Fruit fly (Drosophila melanogaster) whole organism, embryonic: ENCODE data around the gene tbrd-1.

Experiments
- B-H1 ChIP-seq: fragments of 200-800 bp; sonication (Bioruptor generic); IDR thresholded peaks from 3 replicates; pipeline ENCODE4 v1.3.6; 2022; ENCODE audit warnings: missing biosample characterization, missing genetic modification characterization
- Blimp-1 ChIP-seq: fragments of 200-800 bp; sonication (Bioruptor generic); optimal IDR thresholded peaks from 3 replicates; lab custom pipeline; 2018; ENCODE audit warnings: missing biosample characterization, missing genetic modification characterization, mild to moderate bottlenecking, moderate library complexity, missing genetic modification reagents
- Bteb2 ChIP-seq: fragments of 200-800 bp; sonication (Bioruptor generic); optimal IDR thresholded peaks from 2 replicates; lab custom pipeline; 2016; ENCODE audit warnings: missing biosample characterization, missing genetic modification characterization
- CG10366 ChIP-seq: fragments of 200-800 bp; sonication (Bioruptor generic); IDR thresholded peaks from 2 replicates; pipeline ENCODE4 v1.3.6; 2022; ENCODE audit warnings: missing biosample characterization, missing genetic modification characterization
- CG12104 ChIP-seq: fragments of 200-800 bp; sonication (Bioruptor generic); optimal IDR thresholded peaks from 3 replicates; lab custom pipeline; 2016; ENCODE audit warnings: missing biosample characterization, missing genetic modification characterization
- CG12236 ChIP-seq: fragments of 200-800 bp; sonication (Bioruptor generic); optimal IDR thresholded peaks from 2 replicates; lab custom pipeline; 2016; ENCODE audit warnings: missing biosample characterization, missing genetic modification characterization
- CG12659 ChIP-seq: fragments of 200-800 bp; sonication (Bioruptor generic); optimal IDR thresholded peaks from 3 replicates; lab custom pipeline; 2017; ENCODE audit warnings: mild to moderate bottlenecking, missing biosample characterization, missing genetic modification reagents, missing genetic modification characterization
- CG12744 ChIP-seq: fragments of 200-800 bp; sonication (Bioruptor generic); optimal IDR thresholded peaks from 2 replicates; lab custom pipeline; 2016; ENCODE audit warnings: missing biosample characterization, missing genetic modification characterization
- CG12942 ChIP-seq: fragments of 200-800 bp; sonication (Bioruptor generic); optimal IDR thresholded peaks from 3 replicates; lab custom pipeline; 2016; ENCODE audit warnings: missing biosample characterization, missing genetic modification characterization
- CG13296 ChIP-seq: fragments of 200-800 bp; sonication (Bioruptor generic); optimal IDR thresholded peaks from 3 replicates; lab custom pipeline; 2018; ENCODE audit warnings: missing biosample characterization, mild to moderate bottlenecking, missing genetic modification characterization
- CG13775 ChIP-seq: fragments of 200-800 bp; sonication (Bioruptor generic); optimal IDR thresholded peaks from 3 replicates; lab custom pipeline; 2017; ENCODE audit warnings: missing biosample characterization, mild to moderate bottlenecking, missing genetic modification characterization
- CG14667 ChIP-seq: fragments of 200-800 bp; sonication (Bioruptor generic); IDR thresholded peaks from 2 replicates; pipeline ENCODE4 v1.3.6; 2022; ENCODE audit warnings: missing biosample characterization, missing genetic modification characterization
- CG15269 ChIP-seq: fragments of 200-800 bp; sonication (Bioruptor generic); optimal IDR thresholded peaks from 2 replicates; lab custom pipeline; 2018; ENCODE audit warnings: missing biosample characterization, mild to moderate bottlenecking, missing genetic modification characterization, moderate library complexity
- CG16815 ChIP-seq: fragments of 200-800 bp; sonication (Bioruptor generic); optimal IDR thresholded peaks from 3 replicates; lab custom pipeline; 2017; ENCODE audit warnings: missing biosample characterization, mild to moderate bottlenecking, missing genetic modification characterization
- CG30431 ChIP-seq: fragments of 200-800 bp; sonication (Bioruptor generic); optimal IDR thresholded peaks from 2 replicates; lab custom pipeline; 2017; ENCODE audit warnings: missing biosample characterization, missing genetic modification characterization
- CG5953 ChIP-seq: fragments of 200-800 bp; sonication (Bioruptor generic); IDR thresholded peaks from 2 replicates; pipeline ENCODE4 v1.3.6; 2022; ENCODE audit warnings: missing biosample characterization, missing genetic modification characterization
- CG6813 ChIP-seq: fragments of 200-800 bp; sonication (Bioruptor generic); optimal IDR thresholded peaks from 2 replicates; lab custom pipeline; 2017; ENCODE audit warnings: missing biosample characterization, missing genetic modification characterization, mild to moderate bottlenecking, moderate library complexity, missing genetic modification reagents
- CG7839 ChIP-seq: fragments of 200-800 bp; sonication (Bioruptor generic); optimal IDR thresholded peaks from 3 replicates; lab custom pipeline; 2018; ENCODE audit warnings: missing biosample characterization, mild to moderate bottlenecking, missing genetic modification characterization, moderate library complexity
- CG7987 ChIP-seq: fragments of 200-800 bp; sonication (Bioruptor generic); optimal IDR thresholded peaks from 2 replicates; lab custom pipeline; 2018; ENCODE audit warnings: missing biosample characterization, mild to moderate bottlenecking, missing genetic modification characterization, moderate library complexity
- CG9609 ChIP-seq: fragments of 200-800 bp; sonication (Bioruptor generic); optimal IDR thresholded peaks from 3 replicates; lab custom pipeline; 2016; ENCODE audit warnings: missing biosample characterization, missing genetic modification characterization
- CHES-1-like ChIP-seq: fragments of 200-800 bp; sonication (Bioruptor generic); optimal IDR thresholded peaks from 2 replicates; lab custom pipeline; 2016; ENCODE audit warnings: missing biosample characterization, missing genetic modification characterization
- CTCF ChIP-seq: fragments of 200-800 bp; sonication (Bioruptor generic); optimal IDR thresholded peaks from 2 replicates; lab custom pipeline; 2017; ENCODE audit warnings: missing biosample characterization, mild to moderate bottlenecking, missing genetic modification characterization, moderate library complexity
- Chrac-16 ChIP-seq: fragments of 200-800 bp; sonication (Bioruptor generic); optimal IDR thresholded peaks from 3 replicates; lab custom pipeline; 2016; ENCODE audit warnings: missing biosample characterization, missing genetic modification characterization
- CrebB ChIP-seq: fragments of 200-800 bp; sonication (Bioruptor generic); optimal IDR thresholded peaks from 3 replicates; lab custom pipeline; 2018; ENCODE audit warnings: missing biosample characterization, mild to moderate bottlenecking, missing genetic modification characterization
- D19A ChIP-seq: fragments of 200-800 bp; optimal IDR thresholded peaks from 3 replicates; lab custom pipeline; 2019; ENCODE audit warnings: missing biosample characterization, mild to moderate bottlenecking, missing genetic modification characterization, moderate library complexity
- E2f2 ChIP-seq: fragments of 200-800 bp; sonication (Bioruptor generic); IDR thresholded peaks from 2 replicates; pipeline ENCODE4 v1.3.6; 2022; ENCODE audit warnings: missing biosample characterization, missing genetic modification characterization
- HmgZ ChIP-seq: fragments of 200-800 bp; sonication (Bioruptor generic); optimal IDR thresholded peaks from 2 replicates; lab custom pipeline; 2018; ENCODE audit warnings: missing biosample characterization, mild to moderate bottlenecking, missing genetic modification characterization
- MBD-R2 ChIP-seq: fragments of 200-800 bp; sonication (Bioruptor generic); IDR thresholded peaks from 2 replicates; pipeline ENCODE4 v1.3.6; 2022; ENCODE audit warnings: missing biosample characterization, missing genetic modification characterization
- Mrtf ChIP-seq: fragments of 200-800 bp; sonication (Bioruptor generic); IDR thresholded peaks from 3 replicates; pipeline ENCODE4 v1.3.6; 2022; ENCODE audit warnings: missing biosample characterization, missing genetic modification characterization
- Myb ChIP-seq: fragments of 200-800 bp; sonication (Bioruptor generic); optimal IDR thresholded peaks from 2 replicates; lab custom pipeline; 2016; ENCODE audit warnings: missing biosample characterization, missing genetic modification characterization
- NC2β ChIP-seq: fragments of 200-800 bp; sonication (Bioruptor generic); optimal IDR thresholded peaks from 2 replicates; lab custom pipeline; 2016; ENCODE audit warnings: missing biosample characterization, missing genetic modification characterization
- Scr ChIP-seq: fragments of 200-800 bp; sonication (Bioruptor generic); IDR thresholded peaks from 2 replicates; pipeline ENCODE4 v1.3.6; 2022; ENCODE audit warnings: missing biosample characterization, missing genetic modification characterization; ENCODE audit not compliant: partially characterized antibody
- Six4 ChIP-seq: fragments of 200-800 bp; sonication (Bioruptor generic); optimal IDR thresholded peaks from 2 replicates; lab custom pipeline; 2016; ENCODE audit warnings: missing biosample characterization, missing genetic modification characterization
- Sox100B ChIP-seq: fragments of 200-800 bp; sonication (Bioruptor generic); optimal IDR thresholded peaks from 3 replicates; lab custom pipeline; 2018; ENCODE audit warnings: missing biosample characterization, mild to moderate bottlenecking, missing genetic modification characterization
- Xrp1 ChIP-seq: fragments of 200-800 bp; sonication (Bioruptor generic); IDR thresholded peaks from 2 replicates; pipeline ENCODE4 v1.3.6; 2022; ENCODE audit warnings: missing biosample characterization, missing genetic modification characterization
- YL-1 ChIP-seq: fragments of 200-800 bp; sonication (Bioruptor generic); optimal IDR thresholded peaks from 3 replicates; lab custom pipeline; 2017; ENCODE audit warnings: missing biosample characterization, mild to moderate bottlenecking, missing genetic modification characterization
- amos ChIP-seq: fragments of 200-800 bp; sonication (Bioruptor generic); IDR thresholded peaks from 2 replicates; pipeline ENCODE4 v1.3.6; 2022; ENCODE audit warnings: missing biosample characterization, missing genetic modification characterization; ENCODE audit not compliant: partially characterized antibody
- cato ChIP-seq: fragments of 200-800 bp; sonication (Bioruptor generic); optimal IDR thresholded peaks from 2 replicates; lab custom pipeline; 2016; ENCODE audit warnings: missing biosample characterization, missing genetic modification characterization, borderline replicate concordance
- corto ChIP-seq: fragments of 200-800 bp; sonication (Bioruptor generic); optimal IDR thresholded peaks from 2 replicates; lab custom pipeline; 2016; ENCODE audit warnings: missing biosample characterization, mild to moderate bottlenecking, missing genetic modification characterization, moderate library complexity
- croc ChIP-seq: fragments of 200-800 bp; sonication (Bioruptor generic); conservative IDR thresholded peaks from 3 replicates; pipeline ENCODE4 v1.3.6; 2022; ENCODE audit warnings: missing biosample characterization, missing genetic modification characterization
- dpn ChIP-seq, 2 experiments: fragments of 200-800 bp; sonication (Bioruptor generic); optimal IDR thresholded peaks; 3 replicates each; lab custom pipeline; 2016; ENCODE audit warnings: missing biosample characterization in 2 of 2, missing genetic modification characterization in 2 of 2
- dysf ChIP-seq: fragments of 200-800 bp; sonication (Bioruptor generic); IDR thresholded peaks from 3 replicates; pipeline ENCODE4 v1.3.6; 2022; ENCODE audit warnings: missing biosample characterization, missing genetic modification characterization
- fru ChIP-seq: fragments of >200 bp; optimal IDR thresholded peaks from 2 replicates; lab custom pipeline; 2017
- grau ChIP-seq: fragments of 200-800 bp; optimal IDR thresholded peaks from 3 replicates; lab custom pipeline; 2019; ENCODE audit warnings: missing biosample characterization, mild to moderate bottlenecking, missing genetic modification characterization, moderate library complexity
- gsb ChIP-seq: fragments of 200-800 bp; sonication (Bioruptor generic); IDR thresholded peaks from 2 replicates; pipeline ENCODE4 v1.3.6; 2022; ENCODE audit warnings: missing biosample characterization, missing genetic modification characterization
- lab ChIP-seq: fragments of 200-800 bp; sonication (Bioruptor generic); optimal IDR thresholded peaks from 3 replicates; lab custom pipeline; 2017; ENCODE audit warnings: missing biosample characterization, missing genetic modification characterization, mild to moderate bottlenecking, moderate library complexity, missing genetic modification reagents
- prd ChIP-seq, 3 experiments: fragments of >200 bp in 2 of 3; fragments of 200-800 bp in 1 of 3; sonication (Bioruptor generic) in 1 of 3; optimal IDR thresholded peaks in 2 of 3; IDR thresholded peaks in 1 of 3; 2 replicates in 2 of 3; 3 replicates in 1 of 3; pipeline versions ENCODE4 v1.3.6 to Lab custom; 2017 to 2022; ENCODE audit warnings: missing biosample characterization in 1 of 3, missing genetic modification characterization in 1 of 3
- pum ChIP-seq: fragments of 200-800 bp; sonication (Bioruptor generic); optimal IDR thresholded peaks from 2 replicates; lab custom pipeline; 2016; ENCODE audit warnings: missing biosample characterization, missing genetic modification characterization
- sim ChIP-seq: fragments of 200-800 bp; sonication (Bioruptor generic); IDR thresholded peaks from 2 replicates; pipeline ENCODE4 v1.3.6; 2022; ENCODE audit warnings: missing biosample characterization, missing genetic modification characterization
- vvl ChIP-seq: fragments of 200-800 bp; sonication (Bioruptor generic); IDR thresholded peaks from 2 replicates; pipeline ENCODE4 v1.3.6; 2022; ENCODE audit warnings: missing biosample characterization, missing genetic modification characterization
- wdn ChIP-seq: fragments of 200-800 bp; sonication (Bioruptor generic); IDR thresholded peaks from 2 replicates; pipeline ENCODE4 v1.3.6; 2022; ENCODE audit warnings: missing biosample characterization, missing genetic modification characterization
- zen2 ChIP-seq: fragments of 200-800 bp; sonication (Bioruptor generic); IDR thresholded peaks from 3 replicates; pipeline ENCODE4 v1.3.6; 2022; ENCODE audit warnings: missing biosample characterization, missing genetic modification characterization; ENCODE audit not compliant: partially characterized antibody

tbrd-1 gene

DNA sequence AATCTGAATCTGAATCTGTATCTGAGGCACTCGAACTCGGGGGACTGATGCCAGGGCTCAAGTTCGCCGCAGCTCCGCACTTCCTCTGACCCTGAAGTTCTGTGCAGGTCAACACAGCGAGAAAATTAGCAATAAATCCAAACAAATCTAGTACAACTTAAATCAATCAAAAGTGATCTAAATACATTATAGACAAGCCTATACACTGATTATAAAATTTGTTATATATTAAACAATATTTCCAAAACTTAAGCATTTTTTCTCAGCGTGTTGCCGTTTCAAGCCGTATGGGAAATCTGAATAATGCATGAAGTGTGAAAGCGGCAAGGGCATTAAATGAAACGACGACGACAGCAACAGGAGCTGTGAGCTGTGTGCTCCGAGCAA lies 21.7 kb upstream of the tbrd-1 start (continued):
- TF ChIP-seq CG6813 (GFP tag; lab: Kevin White, UChicago) (no peak), Six4 (GFP tag; lab: Kevin White, UChicago) (no peak), corto (GFP tag; lab: Kevin White, UChicago) (peak; percentile 91), MBD-R2 (GFP tag; lab: Robert Waterston, UW) (no peak), Scr (no peak), sim (GFP tag; lab: Robert Waterston, UW) (no peak), Mrtf (GFP tag; lab: Robert Waterston, UW) (no peak), dpn (GFP tag; optimal IDR thresholded peaks at IDR 0.05; lab: Kevin White, UChicago) (peak in 1 of 2 experiments; percentile 34), CHES-1-like (GFP tag; lab: Kevin White, UChicago) (no peak), cato (GFP tag; lab: Kevin White, UChicago) (no peak), amos (no peak), gsb (no peak), Myb (GFP tag; lab: Kevin White, UChicago) (no peak), Chrac-16 (GFP tag; lab: Kevin White, UChicago) (no peak), NC2β (GFP tag; lab: Kevin White, UChicago) (no peak), CG12942 (GFP tag; lab: Kevin White, UChicago) (no peak), E2f2 (GFP tag; lab: Robert Waterston, UW) (no peak), D19A (tag; lab: Kevin White, UChicago) (no peak), CG7987 (no peak), CG30431 (GFP tag; lab: Kevin White, UChicago) (no peak), CrebB (tag; lab: Kevin White, UChicago) (no peak), B-H1 (GFP tag; lab: Robert Waterston, UW) (no peak; the same call in 1 of the 3 replicates), croc (GFP tag; lab: Robert Waterston, UW) (no peak), pum (GFP tag; lab: Kevin White, UChicago) (no peak), CG16815 (no peak), CG12744 (no peak), wdn (GFP tag; lab: Robert Waterston, UW) (0 out of 2 replicates have a peak, but pooled peaks have one; percentile 37), CG9609 (GFP tag; lab: Kevin White, UChicago) (no peak), CG12104 (GFP tag; lab: Kevin White, UChicago) (no peak), CG7839 (peak; percentile 49), CG14667 (GFP tag; lab: Robert Waterston, UW) (0 out of 2 replicates have a peak, but pooled peaks have one; percentile 15), prd (optimal IDR thresholded peaks at IDR 0.05; lab: Kevin White, UChicago) (no peak), prd (GFP tag; IDR thresholded peaks at IDR 0.05; lab: Robert Waterston, UW) (peak; percentile 55; the same call in 2 of the 3 replicates), fru (lab: Kevin White, UChicago) (no peak), grau (tag; lab: Kevin White, UChicago) (peak; percentile 25), Sox100B (no peak), dysf (GFP tag; lab: Robert Waterston, UW) (peak; percentile 36; the same call in 2 of the 3 replicates), CG10366 (GFP tag; lab: Robert Waterston, UW) (0 out of 2 replicates have a peak, but pooled peaks have one; percentile 36), zen2 (no peak), CTCF (GFP tag; lab: Kevin White, UChicago) (no peak), CG12659 (GFP tag; lab: Kevin White, UChicago) (no peak), Blimp-1 (GFP tag; lab: Kevin White, UChicago) (peak; percentile 35), CG13775 (GFP tag; lab: Kevin White, UChicago) (peak; percentile 16), YL-1 (GFP tag; lab: Kevin White, UChicago) (no peak), CG5953 (no peak), CG15269 (tag; lab: Kevin White, UChicago) (peak; percentile 11), HmgZ (tag; lab: Kevin White, UChicago) (no peak), Bteb2 (no peak), CG12236 (GFP tag; lab: Kevin White, UChicago) (no peak), Xrp1 (GFP tag; lab: Robert Waterston, UW) (peak; percentile 64; the same call in 1 of the 2 replicates), lab (GFP tag; lab: Kevin White, UChicago) (peak; percentile 50), vvl (GFP tag; lab: Robert Waterston, UW) (peak; percentile 65), CG13296 (GFP tag; lab: Kevin White, UChicago) (no peak)
